Fruit fly (Drosophila melanogaster) whole organism, embryonic: ENCODE results near the gene ind.
A peak's percentile ranks its signal among the peaks of the same experiment; 100 is the strongest.

Experiments
- Asciz ChIP-seq: fragments of 200-800 bp; sonication (Bioruptor generic); optimal IDR thresholded peaks from 2 replicates; lab custom pipeline; 2017; ENCODE audit warnings: missing biosample characterization, mild to moderate bottlenecking, missing genetic modification characterization, missing genetic modification reagents
- Bgb ChIP-seq: fragments of 200-800 bp; sonication (Bioruptor generic); IDR thresholded peaks from 2 replicates; pipeline ENCODE4 v1.3.6; 2022; ENCODE audit warnings: missing biosample characterization, missing genetic modification characterization; ENCODE audit not compliant: partially characterized antibody
- Blimp-1 ChIP-seq: fragments of 200-800 bp; sonication (Bioruptor generic); optimal IDR thresholded peaks from 3 replicates; lab custom pipeline; 2018; ENCODE audit warnings: missing biosample characterization, missing genetic modification characterization, mild to moderate bottlenecking, moderate library complexity, missing genetic modification reagents
- C15 ChIP-seq: fragments of 200-800 bp; sonication (Bioruptor generic); IDR thresholded peaks from 3 replicates; pipeline ENCODE4 v1.3.6; 2022; ENCODE audit warnings: missing biosample characterization, missing genetic modification characterization
- CG10209 ChIP-seq: fragments of 200-800 bp; sonication (Bioruptor generic); optimal IDR thresholded peaks from 3 replicates; lab custom pipeline; 2017; ENCODE audit warnings: missing biosample characterization, mild to moderate bottlenecking, missing genetic modification characterization, missing genetic modification reagents
- CG10979 ChIP-seq: fragments of 200-800 bp; sonication (Bioruptor generic); optimal IDR thresholded peaks from 2 replicates; lab custom pipeline; 2018; ENCODE audit warnings: missing biosample characterization, mild to moderate bottlenecking, missing genetic modification characterization, moderate library complexity
- CG11085 ChIP-seq: fragments of 200-800 bp; sonication (Bioruptor generic); IDR thresholded peaks from 2 replicates; pipeline ENCODE4 v1.3.6; 2022; ENCODE audit warnings: missing biosample characterization, missing genetic modification characterization
- CG11093 ChIP-seq: fragments of 200-800 bp; sonication (Bioruptor generic); IDR thresholded peaks from 3 replicates; pipeline ENCODE4 v1.3.6; 2022; ENCODE audit warnings: missing biosample characterization, missing genetic modification characterization
- CG11398 ChIP-seq: fragments of 200-800 bp; sonication (Bioruptor generic); optimal IDR thresholded peaks from 2 replicates; lab custom pipeline; 2016; ENCODE audit warnings: missing biosample characterization, missing genetic modification characterization
- CG11456 ChIP-seq: fragments of 200-800 bp; sonication (Bioruptor generic); IDR thresholded peaks from 3 replicates; pipeline ENCODE4 v1.3.6; 2022; ENCODE audit warnings: missing biosample characterization, missing genetic modification characterization
- CG15696 ChIP-seq: fragments of 200-800 bp; sonication (Bioruptor generic); optimal IDR thresholded peaks from 2 replicates; lab custom pipeline; 2019; ENCODE audit warnings: missing biosample characterization, mild to moderate bottlenecking, missing genetic modification characterization, moderate library complexity
- CG16813 ChIP-seq: fragments of 200-800 bp; sonication (Bioruptor generic); IDR thresholded peaks from 3 replicates; pipeline ENCODE4 v1.3.6; 2022; ENCODE audit warnings: missing biosample characterization, missing genetic modification characterization; ENCODE audit not compliant: partially characterized antibody
- CG17359 ChIP-seq: fragments of 200-800 bp; sonication (Bioruptor generic); optimal IDR thresholded peaks from 3 replicates; lab custom pipeline; 2018; ENCODE audit warnings: missing biosample characterization, mild to moderate bottlenecking, missing genetic modification characterization, moderate library complexity
- CG2199 ChIP-seq: fragments of 200-800 bp; sonication (Bioruptor generic); IDR thresholded peaks from 3 replicates; pipeline ENCODE4 v1.3.6; 2022; ENCODE audit warnings: missing biosample characterization, missing genetic modification characterization
- CG2202 ChIP-seq: fragments of 200-800 bp; sonication (Bioruptor generic); optimal IDR thresholded peaks from 2 replicates; lab custom pipeline; 2018; ENCODE audit warnings: missing biosample characterization, mild to moderate bottlenecking, missing genetic modification characterization
- CG34422 ChIP-seq: fragments of 200-800 bp; sonication (Bioruptor generic); IDR thresholded peaks from 3 replicates; pipeline ENCODE4 v1.3.6; 2022; ENCODE audit warnings: missing biosample characterization, missing genetic modification characterization
- CG3847 ChIP-seq: fragments of 200-800 bp; sonication (Bioruptor generic); IDR thresholded peaks from 2 replicates; pipeline ENCODE4 v1.3.6; 2022; ENCODE audit warnings: missing biosample characterization, missing genetic modification characterization
- CG4360 ChIP-seq: fragments of 200-800 bp; sonication (Bioruptor generic); IDR thresholded peaks from 2 replicates; pipeline ENCODE4 v1.3.6; 2022; ENCODE audit warnings: missing biosample characterization, missing genetic modification characterization
- CG6654 ChIP-seq: fragments of 200-800 bp; sonication (Bioruptor generic); optimal IDR thresholded peaks from 2 replicates; lab custom pipeline; 2017; ENCODE audit warnings: missing biosample characterization, mild to moderate bottlenecking, missing genetic modification characterization
- CTCF ChIP-seq: fragments of 200-800 bp; sonication (Bioruptor generic); optimal IDR thresholded peaks from 2 replicates; lab custom pipeline; 2017; ENCODE audit warnings: missing biosample characterization, mild to moderate bottlenecking, missing genetic modification characterization, moderate library complexity
- Camta ChIP-seq: fragments of 200-800 bp; sonication (Bioruptor generic); optimal IDR thresholded peaks from 2 replicates; lab custom pipeline; 2016; ENCODE audit warnings: missing biosample characterization, missing genetic modification characterization
- Dad ChIP-seq: fragments of 200-800 bp; sonication (Bioruptor generic); optimal IDR thresholded peaks from 3 replicates; lab custom pipeline; 2016; ENCODE audit warnings: missing biosample characterization, missing genetic modification characterization
- Deaf1 ChIP-seq: fragments of 200-800 bp; optimal IDR thresholded peaks from 3 replicates; lab custom pipeline; 2019; ENCODE audit warnings: missing biosample characterization, mild to moderate bottlenecking, missing genetic modification characterization, moderate library complexity
- Elba2 ChIP-seq: fragments of 200-800 bp; sonication (Bioruptor generic); optimal IDR thresholded peaks from 3 replicates; lab custom pipeline; 2016; ENCODE audit warnings: missing biosample characterization, missing genetic modification characterization
- HLH54F ChIP-seq: fragments of 200-800 bp; sonication (Bioruptor generic); optimal IDR thresholded peaks from 3 replicates; lab custom pipeline; 2016; ENCODE audit warnings: missing biosample characterization, missing genetic modification characterization
- Lhr ChIP-seq: fragments of 200-800 bp; sonication (Bioruptor generic); optimal IDR thresholded peaks from 3 replicates; lab custom pipeline; 2017; ENCODE audit warnings: mild to moderate bottlenecking, missing biosample characterization, missing genetic modification reagents, missing genetic modification characterization
- Rfx ChIP-seq: fragments of 200-800 bp; sonication (Bioruptor generic); IDR thresholded peaks from 2 replicates; pipeline ENCODE4 v1.3.6; 2022; ENCODE audit warnings: missing biosample characterization, missing genetic modification characterization
- Side ChIP-seq: fragments of 200-800 bp; sonication (Bioruptor generic); optimal IDR thresholded peaks from 2 replicates; lab custom pipeline; 2016; ENCODE audit warnings: missing biosample characterization, missing genetic modification characterization
- Xbp1 ChIP-seq: fragments of 200-800 bp; sonication (Bioruptor generic); optimal IDR thresholded peaks from 3 replicates; lab custom pipeline; 2016; ENCODE audit warnings: missing biosample characterization, mild to moderate bottlenecking, missing genetic modification characterization
- aop ChIP-seq: fragments of 200-800 bp; sonication (Bioruptor generic); IDR thresholded peaks from 2 replicates; pipeline ENCODE4 v1.3.6; 2022; ENCODE audit warnings: missing biosample characterization, missing genetic modification characterization
- btn ChIP-seq: fragments of 200-800 bp; sonication (Bioruptor generic); optimal IDR thresholded peaks from 2 replicates; lab custom pipeline; 2016; ENCODE audit warnings: missing biosample characterization, missing genetic modification characterization
- cas ChIP-seq: fragments of 200-800 bp; sonication (Bioruptor generic); IDR thresholded peaks from 2 replicates; pipeline ENCODE4 v1.3.6; 2022; ENCODE audit warnings: missing biosample characterization, missing genetic modification characterization
- dm ChIP-seq: fragments of 200-800 bp; sonication (Bioruptor generic); optimal IDR thresholded peaks from 3 replicates; lab custom pipeline; 2016; ENCODE audit warnings: missing biosample characterization, missing genetic modification characterization
- eve ChIP-seq, 2 experiments: fragments of >200 bp; optimal IDR thresholded peaks; 2 replicates each; lab custom pipeline; 2017; ENCODE audit warnings: missing biosample characterization in 2 of 2, missing genetic modification characterization in 2 of 2
- eyg ChIP-seq: fragments of 200-800 bp; sonication (Bioruptor generic); optimal IDR thresholded peaks from 3 replicates; lab custom pipeline; 2016; ENCODE audit warnings: missing biosample characterization, missing genetic modification characterization
- fru ChIP-seq: fragments of >200 bp; optimal IDR thresholded peaks from 2 replicates; lab custom pipeline; 2017
- gcm ChIP-seq: fragments of 200-800 bp; sonication (Bioruptor generic); optimal IDR thresholded peaks from 2 replicates; lab custom pipeline; 2019; ENCODE audit warnings: missing biosample characterization, mild to moderate bottlenecking, missing genetic modification characterization, moderate library complexity
- gsb-n ChIP-seq: fragments of 200-800 bp; sonication (Bioruptor generic); optimal IDR thresholded peaks from 3 replicates; lab custom pipeline; 2018; ENCODE audit warnings: missing biosample characterization, mild to moderate bottlenecking, missing genetic modification characterization
- hb ChIP-seq: fragments of 200-800 bp; sonication (Bioruptor generic); IDR thresholded peaks from 3 replicates; pipeline ENCODE4 v1.3.6; 2022; ENCODE audit warnings: missing biosample characterization, missing genetic modification characterization; ENCODE audit not compliant: partially characterized antibody
- hth ChIP-seq: fragments of >200 bp; optimal IDR thresholded peaks from 2 replicates; lab custom pipeline; 2017; ENCODE audit warnings: inconsistent platforms
- ken ChIP-seq: fragments of 200-800 bp; sonication (Bioruptor generic); IDR thresholded peaks from 3 replicates; pipeline ENCODE4 v1.3.6; 2022; ENCODE audit warnings: missing biosample characterization, missing genetic modification characterization
- knrl ChIP-seq: fragments of 200-800 bp; sonication (Bioruptor generic); IDR thresholded peaks from 3 replicates; pipeline ENCODE4 v1.3.6; 2022; ENCODE audit warnings: missing biosample characterization, missing genetic modification characterization; ENCODE audit not compliant: partially characterized antibody
- lab ChIP-seq: fragments of 200-800 bp; sonication (Bioruptor generic); optimal IDR thresholded peaks from 3 replicates; lab custom pipeline; 2017; ENCODE audit warnings: missing biosample characterization, missing genetic modification characterization, mild to moderate bottlenecking, moderate library complexity, missing genetic modification reagents
- peb ChIP-seq: fragments of 200-800 bp; sonication (Bioruptor generic); IDR thresholded peaks from 2 replicates; pipeline ENCODE4 v1.3.6; 2022; ENCODE audit warnings: missing biosample characterization, missing genetic modification characterization
- pnt ChIP-seq: fragments of 200-800 bp; sonication (Bioruptor generic); optimal IDR thresholded peaks from 3 replicates; lab custom pipeline; 2016; ENCODE audit warnings: missing biosample characterization, missing genetic modification characterization
- sob ChIP-seq: fragments of 200-800 bp; sonication (Bioruptor generic); IDR thresholded peaks from 2 replicates; pipeline ENCODE4 v1.3.6; 2022; ENCODE audit warnings: missing biosample characterization, missing genetic modification characterization
- toy ChIP-seq: fragments of 200-800 bp; sonication (Bioruptor generic); IDR thresholded peaks from 2 replicates; pipeline ENCODE4 v1.3.6; 2022; ENCODE audit warnings: missing biosample characterization, missing genetic modification characterization
- unc-4 ChIP-seq: fragments of 200-800 bp; sonication (Bioruptor generic); IDR thresholded peaks from 2 replicates; pipeline ENCODE4 v1.3.6; 2022; ENCODE audit warnings: missing biosample characterization, missing genetic modification characterization; ENCODE audit not compliant: partially characterized antibody

The ind gene

dm6 chr3L:15011638-15012335 lies 31.9 kb downstream of the ind start (continued):
- peak; percentile 82 for TF ChIP-seq gsb-n (tag; lab: Kevin White, UChicago)
- 0 out of 2 replicates have a peak, but pooled peaks have one; percentile 33 for TF ChIP-seq CG11085 (GFP tag; lab: Robert Waterston, UW)
- TF ChIP-seq ken (GFP tag; lab: Robert Waterston, UW) = peak; percentile 65; the same call in 2 of the 3 replicates
- TF ChIP-seq peb (GFP tag; lab: Robert Waterston, UW) = 0 out of 2 replicates have a peak, but pooled peaks have one; percentile 49
- TF ChIP-seq CG17359 = peak; percentile 85
- peak; percentile 50; the same call in 1 of the 2 replicates for TF ChIP-seq CG3847 (GFP tag; lab: Robert Waterston, UW)
- TF ChIP-seq sob (GFP tag; lab: Robert Waterston, UW) = peak; percentile 80
- TF ChIP-seq toy (GFP tag; lab: Robert Waterston, UW) = no peak
- TF ChIP-seq Dad (GFP tag; lab: Kevin White, UChicago) = no peak
- TF ChIP-seq Rfx = peak; percentile 75
- no peak for TF ChIP-seq eyg (GFP tag; lab: Kevin White, UChicago)
- 0 out of 3 replicates have a peak, but pooled peaks have one; percentile 36 for TF ChIP-seq CG11093 (GFP tag; lab: Robert Waterston, UW)
- TF ChIP-seq hth (lab: Kevin White, UChicago) = no peak
- peak; percentile 51 for TF ChIP-seq Deaf1 (tag; lab: Kevin White, UChicago)
- no peak for TF ChIP-seq Elba2 (GFP tag; lab: Kevin White, UChicago)
- no peak for TF ChIP-seq btn (GFP tag; lab: Kevin White, UChicago)
- peak; percentile 36 for TF ChIP-seq CG2202
- TF ChIP-seq dm = no peak
- TF ChIP-seq CG6654 = peak; percentile 13
- TF ChIP-seq CG11398 (GFP tag; lab: Kevin White, UChicago) = no peak
- TF ChIP-seq Side (GFP tag; lab: Kevin White, UChicago) = peak; percentile 23
- no peak for TF ChIP-seq CG16813

DNA sequence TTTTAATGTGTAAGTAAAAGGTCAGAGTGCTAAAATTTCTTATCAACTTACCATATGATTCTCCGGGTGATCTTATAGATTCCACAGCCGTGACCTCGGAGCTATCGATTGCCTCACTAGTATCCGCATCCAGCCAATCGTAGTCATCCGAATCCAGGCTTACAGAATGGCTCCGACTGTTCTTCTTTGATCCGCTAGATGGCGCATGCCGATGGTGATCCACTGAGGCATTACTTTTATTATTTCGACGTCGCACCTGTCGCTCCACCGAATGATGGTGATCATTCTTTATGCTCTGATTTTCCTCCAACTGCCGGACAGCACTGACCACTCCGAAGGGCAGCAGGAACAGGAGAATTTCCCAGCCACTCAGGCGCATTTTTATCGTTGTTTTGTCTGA lies 32.6 kb downstream of the ind start:
- TF ChIP-seq CG2199 (GFP tag; lab: Robert Waterston, UW) (0 out of 3 replicates have a peak, but pooled peaks have one; percentile 37), CTCF (GFP tag; lab: Kevin White, UChicago) (peak; percentile 80), hb (GFP tag; lab: Robert Waterston, UW) (0 out of 3 replicates have a peak, but pooled peaks have one; percentile 40), fru (lab: Kevin White, UChicago) (no peak), CG10979 (tag; lab: Kevin White, UChicago) (peak; percentile 48)

- TF ChIP-seq pnt (GFP tag; lab: Kevin White, UChicago) (no peak), CG4360 (GFP tag; lab: Robert Waterston, UW) (no peak), eve (GFP tag; optimal IDR thresholded peaks at IDR 0.05; lab: Kevin White, UChicago) (peak in 1 of 2 experiments; percentile 20), cas (GFP tag; lab: Robert Waterston, UW) (no peak), CG6654 (no peak), knrl (GFP tag; lab: Robert Waterston, UW) (no peak), aop (GFP tag; lab: Robert Waterston, UW) (no peak), Asciz (GFP tag; lab: Kevin White, UChicago) (no peak), CG11456 (no peak), Lhr (no peak), Bgb (GFP tag; lab: Robert Waterston, UW) (no peak), CG2199 (GFP tag; lab: Robert Waterston, UW) (peak; percentile 17; the same call in 2 of the 3 replicates), C15 (no peak), gcm (GFP tag; lab: Kevin White, UChicago) (peak; percentile 66), CG10209 (GFP tag; lab: Kevin White, UChicago) (no peak), HLH54F (GFP tag; lab: Kevin White, UChicago) (no peak), unc-4 (no peak), Camta (GFP tag; lab: Kevin White, UChicago) (no peak), Blimp-1 (peak; percentile 81), hb (GFP tag; lab: Robert Waterston, UW) (no peak), CG15696 (tag; lab: Kevin White, UChicago) (no peak), CG34422 (GFP tag; lab: Robert Waterston, UW) (no peak), Xbp1 (GFP tag; lab: Kevin White, UChicago) (no peak), lab (no peak)
These were observed 33.1 kb downstream of the ind start for dm6 chr3L:15010601-15011000.
